Fruit fly (Drosophila melanogaster) whole organism, embryonic: ENCODE data around the gene CG44090.

Experiments used
- Adf1 ChIP-seq: fragments of 200-800 bp; sonication (Bioruptor generic); IDR thresholded peaks from 2 replicates; pipeline ENCODE4 v1.3.6; 2022; ENCODE audit warnings: missing biosample characterization, missing genetic modification characterization
- BEAF-32 ChIP-seq: fragments of 200-800 bp; sonication (Bioruptor generic); optimal IDR thresholded peaks from 3 replicates; lab custom pipeline; 2017; ENCODE audit warnings: missing biosample characterization, missing genetic modification characterization, mild to moderate bottlenecking, moderate library complexity, missing genetic modification reagents
- Bgb ChIP-seq: fragments of 200-800 bp; sonication (Bioruptor generic); IDR thresholded peaks from 2 replicates; pipeline ENCODE4 v1.3.6; 2022; ENCODE audit warnings: missing biosample characterization, missing genetic modification characterization; ENCODE audit not compliant: partially characterized antibody
- CG10147 ChIP-seq: fragments of 200-800 bp; sonication (Bioruptor generic); optimal IDR thresholded peaks from 2 replicates; lab custom pipeline; 2019; ENCODE audit warnings: missing biosample characterization, mild to moderate bottlenecking, missing genetic modification characterization, moderate library complexity
- CG10274 ChIP-seq: fragments of 200-800 bp; sonication (Bioruptor generic); optimal IDR thresholded peaks from 3 replicates; lab custom pipeline; 2017; ENCODE audit warnings: missing biosample characterization, mild to moderate bottlenecking, missing genetic modification characterization
- CG11247 ChIP-seq: fragments of 200-800 bp; sonication (Bioruptor generic); IDR thresholded peaks from 2 replicates; pipeline ENCODE4 v1.3.6; 2022; ENCODE audit warnings: missing biosample characterization, missing genetic modification characterization
- CG12744 ChIP-seq: fragments of 200-800 bp; sonication (Bioruptor generic); optimal IDR thresholded peaks from 2 replicates; lab custom pipeline; 2016; ENCODE audit warnings: missing biosample characterization, missing genetic modification characterization
- CG16815 ChIP-seq: fragments of 200-800 bp; sonication (Bioruptor generic); optimal IDR thresholded peaks from 3 replicates; lab custom pipeline; 2017; ENCODE audit warnings: missing biosample characterization, mild to moderate bottlenecking, missing genetic modification characterization
- CG17568 ChIP-seq: fragments of 200-800 bp; sonication (Bioruptor generic); optimal IDR thresholded peaks from 2 replicates; lab custom pipeline; 2018; ENCODE audit warnings: missing biosample characterization, mild to moderate bottlenecking, missing genetic modification characterization, moderate library complexity
- CG2120 ChIP-seq: fragments of 200-800 bp; sonication (Bioruptor generic); optimal IDR thresholded peaks from 3 replicates; lab custom pipeline; 2016; ENCODE audit warnings: missing biosample characterization, missing genetic modification characterization
- CG31441 ChIP-seq: fragments of 200-800 bp; sonication (Bioruptor generic); IDR thresholded peaks from 2 replicates; pipeline ENCODE4 v1.3.6; 2022; ENCODE audit warnings: missing biosample characterization, missing genetic modification characterization
- CG32532 ChIP-seq: fragments of 200-800 bp; sonication (Bioruptor generic); IDR thresholded peaks from 2 replicates; pipeline ENCODE4 v1.3.6; 2022; ENCODE audit warnings: missing biosample characterization, missing genetic modification characterization
- CG3281 ChIP-seq: fragments of 200-800 bp; sonication (Bioruptor generic); optimal IDR thresholded peaks from 3 replicates; lab custom pipeline; 2017; ENCODE audit warnings: missing biosample characterization, mild to moderate bottlenecking, missing genetic modification characterization
- CG6791 ChIP-seq: fragments of 200-800 bp; sonication (Bioruptor generic); IDR thresholded peaks from 3 replicates; pipeline ENCODE4 v1.3.6; 2022; ENCODE audit warnings: missing biosample characterization, missing genetic modification characterization; ENCODE audit not compliant: partially characterized antibody
- CG7928 ChIP-seq: fragments of 200-800 bp; sonication (Bioruptor generic); optimal IDR thresholded peaks from 2 replicates; lab custom pipeline; 2017; ENCODE audit warnings: missing biosample characterization, mild to moderate bottlenecking, missing genetic modification characterization
- CoRest ChIP-seq: fragments of 200-800 bp; sonication (Bioruptor generic); optimal IDR thresholded peaks from 3 replicates; lab custom pipeline; 2018; ENCODE audit warnings: missing biosample characterization, mild to moderate bottlenecking, missing genetic modification characterization, moderate library complexity
- D19B ChIP-seq: fragments of 200-800 bp; sonication (Bioruptor generic); optimal IDR thresholded peaks from 2 replicates; lab custom pipeline; 2017; ENCODE audit warnings: missing biosample characterization, mild to moderate bottlenecking, missing genetic modification characterization
- Fer3 ChIP-seq: fragments of 200-800 bp; sonication (Bioruptor generic); optimal IDR thresholded peaks from 2 replicates; lab custom pipeline; 2018; ENCODE audit warnings: missing biosample characterization, mild to moderate bottlenecking, missing genetic modification characterization, moderate library complexity
- Hmx ChIP-seq: fragments of 200-800 bp; sonication (Bioruptor generic); optimal IDR thresholded peaks from 2 replicates; lab custom pipeline; 2016; ENCODE audit warnings: missing biosample characterization, missing genetic modification characterization
- Med ChIP-seq: fragments of 200-800 bp; sonication (Bioruptor generic); peaks from one replicate; lab custom pipeline; 2016; ENCODE audit warnings: missing biosample characterization, missing genetic modification characterization, mild to moderate bottlenecking, inconsistent platforms, moderate library complexity
- Ptx1 ChIP-seq: fragments of 200-800 bp; sonication (Bioruptor generic); IDR thresholded peaks from 2 replicates; pipeline ENCODE4 v1.3.6; 2022; ENCODE audit warnings: missing biosample characterization, missing genetic modification characterization
- Scr ChIP-seq: fragments of 200-800 bp; sonication (Bioruptor generic); IDR thresholded peaks from 2 replicates; pipeline ENCODE4 v1.3.6; 2022; ENCODE audit warnings: missing biosample characterization, missing genetic modification characterization; ENCODE audit not compliant: partially characterized antibody
- Sry-β ChIP-seq: fragments of 200-800 bp; sonication (Bioruptor generic); optimal IDR thresholded peaks from 2 replicates; lab custom pipeline; 2018; ENCODE audit warnings: missing biosample characterization, mild to moderate bottlenecking, missing genetic modification characterization, moderate library complexity
- abd-A ChIP-seq: fragments of 200-800 bp; sonication (Bioruptor generic); optimal IDR thresholded peaks from 3 replicates; lab custom pipeline; 2019; ENCODE audit warnings: missing biosample characterization, mild to moderate bottlenecking, missing genetic modification characterization, moderate library complexity
- amos ChIP-seq: fragments of 200-800 bp; sonication (Bioruptor generic); IDR thresholded peaks from 2 replicates; pipeline ENCODE4 v1.3.6; 2022; ENCODE audit warnings: missing biosample characterization, missing genetic modification characterization; ENCODE audit not compliant: partially characterized antibody
- bcd ChIP-seq: fragments of 200-800 bp; sonication (Bioruptor generic); optimal IDR thresholded peaks from 2 replicates; lab custom pipeline; 2017; ENCODE audit warnings: missing biosample characterization, mild to moderate bottlenecking, missing genetic modification characterization
- bsh ChIP-seq, 2 experiments: fragments of 200-800 bp; sonication (Bioruptor generic); optimal IDR thresholded peaks; 2 replicates each; lab custom pipeline; 2017 to 2018; ENCODE audit warnings: mild to moderate bottlenecking in 2 of 2, missing biosample characterization in 2 of 2, missing genetic modification characterization in 2 of 2, moderate library complexity in 1 of 2
- cato ChIP-seq: fragments of 200-800 bp; sonication (Bioruptor generic); optimal IDR thresholded peaks from 2 replicates; lab custom pipeline; 2016; ENCODE audit warnings: missing biosample characterization, missing genetic modification characterization, borderline replicate concordance
- ci ChIP-seq: fragments of 200-800 bp; sonication (Bioruptor generic); IDR thresholded peaks from 3 replicates; pipeline ENCODE4 v1.3.6; 2022; ENCODE audit warnings: missing biosample characterization, missing genetic modification characterization
- crc ChIP-seq: fragments of 200-800 bp; sonication (Bioruptor generic); optimal IDR thresholded peaks from 2 replicates; lab custom pipeline; 2016; ENCODE audit warnings: missing biosample characterization, missing genetic modification characterization
- danr ChIP-seq: fragments of 200-800 bp; sonication (Bioruptor generic); IDR thresholded peaks from 2 replicates; pipeline ENCODE4 v1.3.6; 2022; ENCODE audit warnings: missing biosample characterization, missing genetic modification characterization
- dysf ChIP-seq: fragments of 200-800 bp; sonication (Bioruptor generic); IDR thresholded peaks from 3 replicates; pipeline ENCODE4 v1.3.6; 2022; ENCODE audit warnings: missing biosample characterization, missing genetic modification characterization
- emc ChIP-seq: fragments of 200-800 bp; sonication (Bioruptor generic); optimal IDR thresholded peaks from 2 replicates; lab custom pipeline; 2016; ENCODE audit warnings: missing biosample characterization, missing genetic modification characterization
- en ChIP-seq: fragments of 200-800 bp; sonication (Bioruptor generic); optimal IDR thresholded peaks from 2 replicates; lab custom pipeline; 2016; ENCODE audit warnings: missing biosample characterization, missing genetic modification characterization
- esg ChIP-seq: fragments of 200-800 bp; sonication (Bioruptor generic); conservative IDR thresholded peaks from 2 replicates; pipeline ENCODE4 v1.3.6; 2022; ENCODE audit warnings: missing biosample characterization, missing genetic modification characterization
- gcm ChIP-seq: fragments of 200-800 bp; sonication (Bioruptor generic); optimal IDR thresholded peaks from 2 replicates; lab custom pipeline; 2019; ENCODE audit warnings: missing biosample characterization, mild to moderate bottlenecking, missing genetic modification characterization, moderate library complexity
- gem ChIP-seq: fragments of 200-800 bp; sonication (Bioruptor generic); optimal IDR thresholded peaks from 2 replicates; lab custom pipeline; 2019; ENCODE audit warnings: missing biosample characterization, mild to moderate bottlenecking, missing genetic modification characterization, moderate library complexity
- gsb-n ChIP-seq: fragments of 200-800 bp; sonication (Bioruptor generic); optimal IDR thresholded peaks from 3 replicates; lab custom pipeline; 2018; ENCODE audit warnings: missing biosample characterization, mild to moderate bottlenecking, missing genetic modification characterization
- insv ChIP-seq, 2 experiments: fragments of 200-800 bp; sonication (Bioruptor generic); optimal IDR thresholded peaks; 3 replicates each; lab custom pipeline; 2016 to 2018; ENCODE audit warnings: missing biosample characterization in 2 of 2, missing genetic modification characterization in 2 of 2
- jumu ChIP-seq: fragments of 200-800 bp; sonication (Bioruptor generic); optimal IDR thresholded peaks from 3 replicates; lab custom pipeline; 2016; ENCODE audit warnings: missing biosample characterization, missing genetic modification characterization
- sc ChIP-seq, 3 experiments: fragments of >200 bp in 2 of 3; fragments of 200-800 bp in 1 of 3; sonication (Bioruptor generic) in 1 of 3; optimal IDR thresholded peaks; 2 replicates in 2 of 3; 3 replicates in 1 of 3; lab custom pipeline; 2017; ENCODE audit warnings: mild to moderate bottlenecking in 1 of 3, missing biosample characterization in 1 of 3, missing genetic modification characterization in 1 of 3, missing genetic modification reagents in 1 of 3
- sens ChIP-seq: fragments of 200-800 bp; sonication (Bioruptor generic); peaks from one replicate; lab custom pipeline; 2016; ENCODE audit warnings: missing biosample characterization, missing genetic modification characterization
- so ChIP-seq: fragments of 200-800 bp; sonication (Bioruptor generic); IDR thresholded peaks from 3 replicates; pipeline ENCODE4 v1.3.6; 2022; ENCODE audit warnings: missing biosample characterization, missing genetic modification characterization
- stwl ChIP-seq: fragments of 200-800 bp; sonication (Bioruptor generic); optimal IDR thresholded peaks from 3 replicates; lab custom pipeline; 2018; ENCODE audit warnings: missing biosample characterization, mild to moderate bottlenecking, missing genetic modification characterization, moderate library complexity
- wdn ChIP-seq: fragments of 200-800 bp; sonication (Bioruptor generic); IDR thresholded peaks from 2 replicates; pipeline ENCODE4 v1.3.6; 2022; ENCODE audit warnings: missing biosample characterization, missing genetic modification characterization

The CG44090 gene

dm6 chr3R:17415439-17415838, 18.8 kb downstream of the CG44090 start, which contains the start of gene CG5866:
TSS of gene CG5866 (plus strand) at chr3R:17415739.
- TF ChIP-seq jumu (no peak), so (GFP tag; lab: Robert Waterston, UW) (no peak), stwl (tag; lab: Kevin White, UChicago) (no peak), sc (optimal IDR thresholded peaks at IDR 0.05; lab: Kevin White, UChicago) (no peak), sc (GFP tag; optimal IDR thresholded peaks at IDR 0.05; lab: Kevin White, UChicago) (no peak), Ptx1 (GFP tag; lab: Robert Waterston, UW) (no peak), insv (GFP tag; optimal IDR thresholded peaks at IDR 0.05; lab: Kevin White, UChicago) (no peak), CG6791 (GFP tag; lab: Robert Waterston, UW) (no peak), CG31441 (GFP tag; lab: Robert Waterston, UW) (no peak), Med (GFP tag; lab: Kevin White, UChicago) (no peak)
- TF ChIP-seq, all 482 proteins: peak for 0

dm6 chr3R:17413601-17414000, 20.6 kb downstream of the CG44090 start, which contains the start of gene CG42822:
TSS of gene CG42822 (plus strand) at chr3R:17413901.
- TF ChIP-seq en (GFP tag; lab: Kevin White, UChicago) (no peak), bcd (GFP tag; lab: Kevin White, UChicago) (no peak), abd-A (tag; lab: Kevin White, UChicago) (no peak), Adf1 (no peak), danr (GFP tag; lab: Robert Waterston, UW) (no peak), sc (optimal IDR thresholded peaks at IDR 0.05; lab: Kevin White, UChicago) (no peak), sc (GFP tag; optimal IDR thresholded peaks at IDR 0.05; lab: Kevin White, UChicago) (no peak), CG3281 (GFP tag; lab: Kevin White, UChicago) (no peak), gcm (GFP tag; lab: Kevin White, UChicago) (no peak), emc (GFP tag; lab: Kevin White, UChicago) (no peak), CG11247 (GFP tag; lab: Robert Waterston, UW) (no peak), CG17568 (no peak)

dm6 chr3R:17412458-17413127, 21.6 kb downstream of the CG44090 start, which contains the start of gene CG42821:
TSS of gene CG42821 (plus strand) at chr3R:17413077.
- TF ChIP-seq CG3281 (GFP tag; lab: Kevin White, UChicago) (peak; percentile 21), wdn (GFP tag; lab: Robert Waterston, UW) (no peak), D19B (peak; percentile 22), cato (GFP tag; lab: Kevin White, UChicago) (no peak), gem (tag; lab: Kevin White, UChicago) (peak; percentile 51), sens (GFP tag; lab: Kevin White, UChicago) (peak; percentile 22), Fer3 (peak; percentile 32), gsb-n (peak; percentile 11), CoRest (tag; lab: Kevin White, UChicago) (no peak), CG17568 (no peak), CG2120 (GFP tag; lab: Kevin White, UChicago) (peak; percentile 10), CG10274 (peak; percentile 78), CG10147 (GFP tag; lab: Kevin White, UChicago) (peak; percentile 74), dysf (GFP tag; lab: Robert Waterston, UW) (no peak)

dm6 chr3R:17410808-17411207, 23.4 kb downstream of the CG44090 start, which contains the start of gene CG5863:
TSS of gene CG5863 (plus strand) at chr3R:17411108.
- TF ChIP-seq crc (no peak), esg (GFP tag; lab: Robert Waterston, UW) (no peak), bsh (GFP tag; optimal IDR thresholded peaks at IDR 0.05; lab: Kevin White, UChicago) (no peak), CG32532 (GFP tag; lab: Robert Waterston, UW) (no peak), Bgb (GFP tag; lab: Robert Waterston, UW) (no peak), CG12744 (no peak), Scr (GFP tag; lab: Robert Waterston, UW) (no peak), ci (GFP tag; lab: Robert Waterston, UW) (no peak), amos (GFP tag; lab: Robert Waterston, UW) (no peak), BEAF-32 (GFP tag; lab: Kevin White, UChicago) (no peak), CG7928 (GFP tag; lab: Kevin White, UChicago) (no peak), CG16815 (GFP tag; lab: Kevin White, UChicago) (no peak), Sry-β (GFP tag; lab: Kevin White, UChicago) (no peak), Hmx (no peak)
